Fruit fly (Drosophila melanogaster) whole organism, prepupa: ENCODE data around the gene cdm.

Experiments
- Blimp-1 ChIP-seq: fragments of 200-800 bp; sonication (Bioruptor generic); optimal IDR thresholded peaks from 3 replicates; lab custom pipeline; 2017; ENCODE audit warnings: missing biosample characterization, missing genetic modification characterization, mild to moderate bottlenecking, moderate library complexity, missing genetic modification reagents
- CG10669 ChIP-seq: fragments of 200-800 bp; sonication (Bioruptor generic); optimal IDR thresholded peaks from 3 replicates; lab custom pipeline; 2018; ENCODE audit warnings: missing biosample characterization, mild to moderate bottlenecking, missing genetic modification characterization, moderate library complexity
- CG11294 ChIP-seq: fragments of 200-800 bp; sonication (Bioruptor generic); IDR thresholded peaks from 2 replicates; pipeline ENCODE4 v1.3.6; 2022; ENCODE audit warnings: missing biosample characterization, missing genetic modification characterization
- CG11762 ChIP-seq: fragments of 200-800 bp; sonication (Bioruptor generic); optimal IDR thresholded peaks from 3 replicates; lab custom pipeline; 2016; ENCODE audit warnings: missing biosample characterization, missing genetic modification characterization; ENCODE audit not compliant: insufficient read depth
- CG15336 ChIP-seq: fragments of 200-800 bp; sonication (Bioruptor generic); IDR thresholded peaks from 2 replicates; pipeline ENCODE4 v1.3.6; 2022; ENCODE audit warnings: missing biosample characterization, missing genetic modification characterization
- CG1621 ChIP-seq: fragments of 200-800 bp; sonication (Bioruptor generic); optimal IDR thresholded peaks from 3 replicates; lab custom pipeline; 2018; ENCODE audit warnings: missing biosample characterization, mild to moderate bottlenecking, missing genetic modification characterization
- CG16779 ChIP-seq: fragments of 200-800 bp; sonication (Bioruptor generic); optimal IDR thresholded peaks from 3 replicates; lab custom pipeline; 2017; ENCODE audit warnings: missing biosample characterization, mild to moderate bottlenecking, missing genetic modification characterization
- CG31627 ChIP-seq: fragments of 200-800 bp; sonication (Bioruptor generic); optimal IDR thresholded peaks from 3 replicates; lab custom pipeline; 2016; ENCODE audit warnings: missing biosample characterization, missing genetic modification characterization
- CG32006 ChIP-seq: fragments of 200-800 bp; sonication (Bioruptor generic); optimal IDR thresholded peaks from 3 replicates; lab custom pipeline; 2017; ENCODE audit warnings: missing biosample characterization, mild to moderate bottlenecking, missing genetic modification characterization
- CG34406 ChIP-seq: fragments of 200-800 bp; sonication (Bioruptor generic); optimal IDR thresholded peaks from 3 replicates; lab custom pipeline; 2016; ENCODE audit warnings: missing biosample characterization, missing genetic modification characterization
- CG3919 ChIP-seq: fragments of 200-800 bp; sonication (Bioruptor generic); optimal IDR thresholded peaks from 3 replicates; lab custom pipeline; 2016; ENCODE audit warnings: missing biosample characterization, missing genetic modification characterization
- CG4318 ChIP-seq: fragments of 200-800 bp; sonication (Bioruptor generic); optimal IDR thresholded peaks from 3 replicates; lab custom pipeline; 2017; ENCODE audit warnings: missing biosample characterization, mild to moderate bottlenecking, missing genetic modification characterization
- CG6163 ChIP-seq: fragments of 200-800 bp; sonication (Bioruptor generic); IDR thresholded peaks from 3 replicates; pipeline ENCODE4 v1.3.6; 2022; ENCODE audit warnings: missing biosample characterization, missing genetic modification characterization
- CG6276 ChIP-seq: fragments of 200-800 bp; sonication (Bioruptor generic); optimal IDR thresholded peaks from 2 replicates; lab custom pipeline; 2017; ENCODE audit warnings: missing biosample characterization, mild to moderate bottlenecking, missing genetic modification characterization
- CG6792 ChIP-seq: fragments of 200-800 bp; sonication (Bioruptor generic); optimal IDR thresholded peaks from 3 replicates; lab custom pipeline; 2016; ENCODE audit warnings: missing biosample characterization, missing genetic modification characterization
- CG6808 ChIP-seq: fragments of 200-800 bp; sonication (Bioruptor generic); optimal IDR thresholded peaks from 3 replicates; lab custom pipeline; 2017; ENCODE audit warnings: missing biosample characterization, missing genetic modification characterization, mild to moderate bottlenecking, moderate library complexity, missing genetic modification reagents
- CG6854 ChIP-seq: fragments of 200-800 bp; sonication (Bioruptor generic); optimal IDR thresholded peaks from 2 replicates; lab custom pipeline; 2017; ENCODE audit warnings: missing biosample characterization, mild to moderate bottlenecking, missing genetic modification characterization
- CG8119 ChIP-seq: fragments of 200-800 bp; sonication (Bioruptor generic); IDR thresholded peaks from 3 replicates; pipeline ENCODE4 v1.3.6; 2022; ENCODE audit warnings: missing biosample characterization, missing genetic modification characterization
- CG8319 ChIP-seq: fragments of 200-800 bp; sonication (Bioruptor generic); optimal IDR thresholded peaks from 3 replicates; lab custom pipeline; 2016; ENCODE audit warnings: missing biosample characterization, missing genetic modification characterization
- CG9139 ChIP-seq: fragments of 200-800 bp; sonication (Bioruptor generic); optimal IDR thresholded peaks from 3 replicates; lab custom pipeline; 2017; ENCODE audit warnings: missing biosample characterization, mild to moderate bottlenecking, missing genetic modification characterization
- Eip78C ChIP-seq: fragments of 200-800 bp; sonication (Bioruptor generic); peaks from one replicate; lab custom pipeline; 2016; ENCODE audit warnings: missing biosample characterization, missing genetic modification characterization
- Eip93F ChIP-seq: fragments of 200-800 bp; sonication (Bioruptor generic); optimal IDR thresholded peaks from 2 replicates; lab custom pipeline; 2016; ENCODE audit warnings: missing biosample characterization, mild to moderate bottlenecking, missing genetic modification characterization
- Ets21C ChIP-seq: fragments of 200-800 bp; sonication (Bioruptor generic); optimal IDR thresholded peaks from 3 replicates; lab custom pipeline; 2016; ENCODE audit warnings: missing biosample characterization, missing genetic modification characterization
- Gug ChIP-seq: fragments of 200-800 bp; sonication (Bioruptor generic); IDR thresholded peaks from 2 replicates; pipeline ENCODE4 v1.3.6; 2022; ENCODE audit warnings: missing biosample characterization, missing genetic modification characterization
- Hr38 ChIP-seq: sonication (Bioruptor generic); optimal IDR thresholded peaks from 2 replicates; lab custom pipeline; 2016; ENCODE audit warnings: missing biosample characterization, missing genetic modification characterization
- Hr39 ChIP-seq: fragments of 200-800 bp; sonication (Bioruptor generic); optimal IDR thresholded peaks from 2 replicates; lab custom pipeline; 2016; ENCODE audit warnings: missing biosample characterization, missing genetic modification characterization
- Hr4 ChIP-seq: fragments of 200-800 bp; sonication (Bioruptor generic); optimal IDR thresholded peaks from 3 replicates; lab custom pipeline; 2016; ENCODE audit warnings: missing biosample characterization, missing genetic modification characterization
- Met ChIP-seq: fragments of 200-800 bp; sonication (Bioruptor generic); optimal IDR thresholded peaks from 3 replicates; lab custom pipeline; 2016; ENCODE audit warnings: missing biosample characterization, missing genetic modification characterization
- OdsH ChIP-seq: fragments of 200-800 bp; sonication (Bioruptor generic); optimal IDR thresholded peaks from 3 replicates; lab custom pipeline; 2016; ENCODE audit warnings: missing biosample characterization, missing genetic modification characterization
- Smox ChIP-seq: fragments of 200-800 bp; sonication (Bioruptor generic); optimal IDR thresholded peaks from 3 replicates; lab custom pipeline; 2016; ENCODE audit warnings: missing biosample characterization, missing genetic modification characterization
- Sox102F ChIP-seq: fragments of 200-800 bp; sonication (Bioruptor generic); optimal IDR thresholded peaks from 2 replicates; lab custom pipeline; 2016; ENCODE audit warnings: missing biosample characterization, mild to moderate bottlenecking, missing genetic modification characterization
- Sox14 ChIP-seq: fragments of 200-800 bp; sonication (Bioruptor generic); optimal IDR thresholded peaks from 3 replicates; lab custom pipeline; 2016; ENCODE audit warnings: missing biosample characterization, missing genetic modification characterization
- Sox15 ChIP-seq: fragments of 200-800 bp; sonication (Bioruptor generic); optimal IDR thresholded peaks from 3 replicates; lab custom pipeline; 2016; ENCODE audit warnings: missing biosample characterization, missing genetic modification characterization
- achi ChIP-seq: fragments of 200-800 bp; sonication (Bioruptor generic); optimal IDR thresholded peaks from 3 replicates; lab custom pipeline; 2016; ENCODE audit warnings: missing biosample characterization, missing genetic modification characterization
- acj6 ChIP-seq: fragments of 200-800 bp; sonication (Bioruptor generic); optimal IDR thresholded peaks from 3 replicates; lab custom pipeline; 2016; ENCODE audit warnings: missing biosample characterization, missing genetic modification characterization
- cyc ChIP-seq: fragments of 200-800 bp; sonication (Bioruptor generic); optimal IDR thresholded peaks from 3 replicates; lab custom pipeline; 2016; ENCODE audit warnings: missing biosample characterization, missing genetic modification characterization
- dac ChIP-seq: fragments of 200-800 bp; sonication (Bioruptor generic); optimal IDR thresholded peaks from 2 replicates; lab custom pipeline; 2017; ENCODE audit warnings: missing biosample characterization, mild to moderate bottlenecking, missing genetic modification characterization
- dsx ChIP-seq: fragments of 200-800 bp; optimal IDR thresholded peaks from 3 replicates; lab custom pipeline; 2019; ENCODE audit warnings: missing biosample characterization, mild to moderate bottlenecking, missing genetic modification characterization, moderate library complexity; ENCODE audit not compliant: poor library complexity, severe bottlenecking
- eg ChIP-seq: fragments of 200-800 bp; sonication (Bioruptor generic); IDR thresholded peaks from 3 replicates; pipeline ENCODE4 v1.3.6; 2022; ENCODE audit warnings: missing biosample characterization, missing genetic modification characterization
- esn ChIP-seq: fragments of 200-800 bp; sonication (Bioruptor generic); optimal IDR thresholded peaks from 2 replicates; lab custom pipeline; 2016; ENCODE audit warnings: missing biosample characterization, mild to moderate bottlenecking, missing genetic modification characterization, moderate library complexity
- fd59A ChIP-seq: fragments of 200-800 bp; sonication (Bioruptor generic); optimal IDR thresholded peaks from 2 replicates; lab custom pipeline; 2017; ENCODE audit warnings: missing biosample characterization, mild to moderate bottlenecking, missing genetic modification characterization, missing genetic modification reagents
- fd85E ChIP-seq: fragments of 200-800 bp; sonication (Bioruptor generic); optimal IDR thresholded peaks from 3 replicates; lab custom pipeline; 2016; ENCODE audit warnings: missing biosample characterization, missing genetic modification characterization
- fkh ChIP-seq: fragments of 200-800 bp; sonication (Bioruptor generic); optimal IDR thresholded peaks from 3 replicates; lab custom pipeline; 2017; ENCODE audit warnings: missing biosample characterization, mild to moderate bottlenecking, missing genetic modification characterization, moderate library complexity
- lz ChIP-seq: fragments of 200-800 bp; sonication (Bioruptor generic); optimal IDR thresholded peaks from 3 replicates; lab custom pipeline; 2016; ENCODE audit warnings: missing biosample characterization, missing genetic modification characterization
- net ChIP-seq: fragments of 200-800 bp; sonication (Bioruptor generic); optimal IDR thresholded peaks from 3 replicates; lab custom pipeline; 2016; ENCODE audit warnings: missing biosample characterization, missing genetic modification characterization
- pdm3 ChIP-seq: fragments of 200-800 bp; sonication (Bioruptor generic); optimal IDR thresholded peaks from 3 replicates; lab custom pipeline; 2016; ENCODE audit warnings: missing biosample characterization, missing genetic modification characterization
- salr ChIP-seq, 2 experiments: fragments of 200-800 bp; sonication (Bioruptor generic); optimal IDR thresholded peaks; 3 replicates each; lab custom pipeline; 2016 to 2018; ENCODE audit warnings: missing biosample characterization in 2 of 2, missing genetic modification characterization in 2 of 2, mild to moderate bottlenecking in 1 of 2
- spab ChIP-seq: fragments of 200-800 bp; sonication (Bioruptor generic); optimal IDR thresholded peaks from 2 replicates; lab custom pipeline; 2017; ENCODE audit warnings: missing biosample characterization, mild to moderate bottlenecking, missing genetic modification characterization, missing genetic modification reagents
- ss ChIP-seq, 2 experiments: fragments of 200-800 bp; sonication (Bioruptor generic); optimal IDR thresholded peaks; 2 replicates in 1 of 2; 3 replicates in 1 of 2; lab custom pipeline; 2017 to 2018; ENCODE audit warnings: mild to moderate bottlenecking in 2 of 2, missing biosample characterization in 2 of 2, missing genetic modification characterization in 2 of 2, moderate library complexity in 1 of 2
- svp ChIP-seq: fragments of 200-800 bp; sonication (Bioruptor generic); peaks from one replicate; lab custom pipeline; 2016; ENCODE audit warnings: missing biosample characterization, missing genetic modification characterization
- topi ChIP-seq: fragments of 200-800 bp; sonication (Bioruptor generic); optimal IDR thresholded peaks from 3 replicates; lab custom pipeline; 2016; ENCODE audit warnings: missing biosample characterization, missing genetic modification characterization
- vri ChIP-seq: fragments of 200-800 bp; sonication (Bioruptor generic); optimal IDR thresholded peaks from 3 replicates; lab custom pipeline; 2016; ENCODE audit warnings: missing biosample characterization, mild to moderate bottlenecking, missing genetic modification characterization

cdm gene

DNA sequence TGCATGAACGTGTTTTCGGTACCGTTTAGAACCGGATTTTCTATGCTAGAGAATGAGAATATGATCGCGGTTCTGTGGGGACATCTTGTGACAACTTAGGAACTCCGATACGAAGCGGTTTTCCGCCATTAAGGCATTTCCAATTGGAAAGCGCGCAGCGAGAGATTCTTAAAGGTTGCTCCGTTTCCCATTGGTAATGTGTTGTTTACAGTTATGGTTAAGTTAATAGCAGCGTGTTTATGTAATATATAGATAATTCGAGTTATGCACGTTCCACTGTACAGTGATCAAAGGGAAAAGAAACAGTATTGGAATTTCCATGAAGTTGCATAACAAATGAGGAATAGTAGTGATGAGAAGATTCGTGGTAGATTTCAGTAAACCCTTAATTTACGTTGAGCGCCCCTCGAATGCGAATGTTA is 14.3 kb downstream of the cdm start:
- peak; percentile 10 for TF ChIP-seq Sox102F (GFP tag; lab: Kevin White, UChicago)
- TF ChIP-seq spab (GFP tag; lab: Kevin White, UChicago): no peak
- no peak for TF ChIP-seq Ets21C
- peak; percentile 22 for TF ChIP-seq CG1621 (tag; lab: Kevin White, UChicago)
- no peak for TF ChIP-seq dsx
- TF ChIP-seq Hr38 (GFP tag; lab: Kevin White, UChicago): no peak
- TF ChIP-seq topi (GFP tag; lab: Kevin White, UChicago): peak; percentile 21
- peak; percentile 41 for TF ChIP-seq Met (GFP tag; lab: Kevin White, UChicago)
- no peak for TF ChIP-seq fd59A (GFP tag; lab: Kevin White, UChicago)
- TF ChIP-seq Blimp-1 (GFP tag; lab: Kevin White, UChicago): no peak
- no peak for TF ChIP-seq CG16779 (tag; lab: Kevin White, UChicago)
- TF ChIP-seq Sox15 (GFP tag; lab: Kevin White, UChicago): no peak
- peak; percentile 29 for TF ChIP-seq pdm3 (GFP tag; lab: Kevin White, UChicago)
- 0 out of 3 replicates have a peak, but pooled peaks have one; percentile 42 for TF ChIP-seq CG8119 (GFP tag; lab: Robert Waterston, UW)
- TF ChIP-seq CG10669 (GFP tag; lab: Kevin White, UChicago): peak; percentile 32
- no peak for TF ChIP-seq Eip93F
- no peak for TF ChIP-seq CG4318 (GFP tag; lab: Kevin White, UChicago)
- peak; percentile 52 for TF ChIP-seq CG6276 (GFP tag; lab: Kevin White, UChicago)
- peak; percentile 45 for TF ChIP-seq CG3919 (GFP tag; lab: Kevin White, UChicago)
- peak; percentile 26 for TF ChIP-seq acj6
- TF ChIP-seq CG31627 (GFP tag; lab: Kevin White, UChicago): peak; percentile 56
- TF ChIP-seq vri (GFP tag; lab: Kevin White, UChicago): peak; percentile 15
- TF ChIP-seq fd85E (GFP tag; lab: Kevin White, UChicago): no peak
- no peak for TF ChIP-seq dac (GFP tag; lab: Kevin White, UChicago)
- TF ChIP-seq CG6854: no peak
- peak; percentile 1 for TF ChIP-seq OdsH (GFP tag; lab: Kevin White, UChicago)
- no peak; the same call in 1 of the 2 replicates for TF ChIP-seq CG15336
- peak; percentile 2 for TF ChIP-seq net (GFP tag; lab: Kevin White, UChicago)
- TF ChIP-seq CG9139: no peak
- peak; percentile 2 for TF ChIP-seq CG34406 (GFP tag; lab: Kevin White, UChicago)
- TF ChIP-seq ss (GFP tag; optimal IDR thresholded peaks at IDR 0.05; lab: Kevin White, UChicago): peak in 1 of 2 experiments; percentile 14
- TF ChIP-seq CG8319 (GFP tag; lab: Kevin White, UChicago): no peak
- no peak for TF ChIP-seq fkh (GFP tag; lab: Kevin White, UChicago)
- TF ChIP-seq CG11294 (GFP tag; lab: Robert Waterston, UW): no peak
- peak; percentile 34 for TF ChIP-seq Smox (GFP tag; lab: Kevin White, UChicago)
- peak; percentile 6 for TF ChIP-seq CG11762 (GFP tag; lab: Kevin White, UChicago)
- TF ChIP-seq esn (GFP tag; lab: Kevin White, UChicago): peak; percentile 31
- TF ChIP-seq CG6163 (GFP tag; lab: Robert Waterston, UW): 0 out of 3 replicates have a peak, but pooled peaks have one; percentile 27
- no peak for TF ChIP-seq eg
- peak in 1 of 2 experiments; percentile 22 for TF ChIP-seq salr (GFP tag; optimal IDR thresholded peaks at IDR 0.05; lab: Kevin White, UChicago)
- peak; percentile 3 for TF ChIP-seq CG6792 (GFP tag; lab: Kevin White, UChicago)
- TF ChIP-seq lz (GFP tag; lab: Kevin White, UChicago): peak; percentile 32
- peak; percentile 65 for TF ChIP-seq Sox14
- peak; percentile 71 for TF ChIP-seq svp (GFP tag; lab: Kevin White, UChicago)
- TF ChIP-seq cyc (GFP tag; lab: Kevin White, UChicago): peak; percentile 14
- TF ChIP-seq Eip78C (GFP tag; lab: Kevin White, UChicago): peak; percentile 89
- peak; percentile 27 for TF ChIP-seq Hr39 (GFP tag; lab: Kevin White, UChicago)
- peak; percentile 44 for TF ChIP-seq CG32006 (GFP tag; lab: Kevin White, UChicago)
- no peak for TF ChIP-seq CG6808
- peak; percentile 47 for TF ChIP-seq achi (GFP tag; lab: Kevin White, UChicago)
- no peak for TF ChIP-seq Gug (GFP tag; lab: Robert Waterston, UW)
- TF ChIP-seq Hr4: peak; percentile 16
